Fruit fly (Drosophila melanogaster) whole organism, embryonic: ENCODE results near the gene AIMP2.

Source experiments
- CG34224 ChIP-seq: fragments of 200-800 bp; sonication (Bioruptor generic); IDR thresholded peaks from 3 replicates; pipeline ENCODE4 v1.3.6; 2022; ENCODE audit warnings: missing biosample characterization, missing genetic modification characterization; ENCODE audit not compliant: partially characterized antibody
- nom ChIP-seq: fragments of 200-800 bp; sonication (Bioruptor generic); optimal IDR thresholded peaks from 2 replicates; lab custom pipeline; 2017; ENCODE audit warnings: missing biosample characterization, missing genetic modification characterization, mild to moderate bottlenecking, moderate library complexity, missing genetic modification reagents
- slp2 ChIP-seq: fragments of 200-800 bp; sonication (Bioruptor generic); optimal IDR thresholded peaks from 2 replicates; lab custom pipeline; 2016; ENCODE audit warnings: missing biosample characterization, missing genetic modification characterization

dm6 chr3L:15566484-15566955 is 16.9 kb upstream of the AIMP2 start:
- TF ChIP-seq nom (GFP tag; lab: Kevin White, UChicago) (no peak), CG34224 (no peak; the same call in 2 of the 3 replicates), slp2 (GFP tag; lab: Kevin White, UChicago) (peak; percentile 33)
